Worm (Caenorhabditis elegans) whole organism, mixed stage, embryonic: ENCODE results near the gene ZK121.2.

ENCODE experiments used
- ceh-43 ChIP-seq: fragments of 200-800 bp; sonication (Bioruptor generic); optimal IDR thresholded peaks from 2 replicates; lab custom pipeline; 2018; ENCODE audit warnings: mild to moderate bottlenecking, missing genetic modification characterization, moderate library complexity, missing compliant biosample characterization
- ces-1 ChIP-seq: fragments of 150-350 bp; optimal IDR thresholded peaks from 2 replicates; lab custom pipeline; 2014; ENCODE audit warnings: missing biosample characterization, missing genetic modification reagents, missing genetic modification characterization
- cnd-1 ChIP-seq: fragments of 200-800 bp; sonication (Bioruptor generic); optimal IDR thresholded peaks from 2 replicates; lab custom pipeline; 2018; ENCODE audit warnings: mild to moderate bottlenecking, missing genetic modification characterization, missing compliant biosample characterization
- drap-1 ChIP-seq: fragments of 200-800 bp; sonication (Bioruptor generic); optimal IDR thresholded peaks from 3 replicates; lab custom pipeline; 2018; ENCODE audit warnings: mild to moderate bottlenecking, missing genetic modification characterization, missing compliant biosample characterization
- elt-1 ChIP-seq: sonication (generic microtip); optimal IDR thresholded peaks from 2 replicates; lab custom pipeline; 2017; ENCODE audit warnings: missing genetic modification characterization, mild to moderate bottlenecking, missing compliant biosample characterization, antibody characterized with exemption, moderate library complexity, borderline replicate concordance; ENCODE audit not compliant: insufficient read depth
- elt-3 ChIP-seq: fragments of 150-350 bp; optimal IDR thresholded peaks from 2 replicates; lab custom pipeline; 2014; ENCODE audit warnings: missing biosample characterization, missing genetic modification characterization
- lin-13 ChIP-seq: fragments of 150-350 bp; optimal IDR thresholded peaks from 2 replicates; lab custom pipeline; 2014; ENCODE audit warnings: missing biosample characterization, missing genetic modification characterization
- nhr-237 ChIP-seq: fragments of 150-350 bp; optimal IDR thresholded peaks from 2 replicates; lab custom pipeline; 2014; ENCODE audit warnings: missing biosample characterization, missing genetic modification characterization
- nhr-76 ChIP-seq: sonication (generic microtip); optimal IDR thresholded peaks from 2 replicates; lab custom pipeline; 2017; ENCODE audit warnings: missing biosample characterization, missing genetic modification characterization
- unc-39 ChIP-seq: fragments of 150-350 bp; optimal IDR thresholded peaks from 2 replicates; lab custom pipeline; 2014; ENCODE audit warnings: missing biosample characterization, missing genetic modification characterization

- TF ChIP-seq nhr-237 (tag; lab: Kevin White, UChicago) (no peak), ceh-43 (no peak), elt-1 (tag; lab: Kevin White, UChicago) (no peak), cnd-1 (tag; lab: Kevin White, UChicago) (no peak), unc-39 (tag; lab: Kevin White, UChicago) (no peak), ces-1 (GFP tag; lab: Kevin White, UChicago) (no peak), lin-13 (tag; lab: Kevin White, UChicago) (no peak), elt-3 (tag; lab: Kevin White, UChicago) (no peak), nhr-76 (tag; lab: Kevin White, UChicago) (no peak), drap-1 (no peak)
Observed at ce11 chrIII:5380554-5380953, 39.1 kb downstream of the ZK121.2 start.
